ENCODE assay signal across 1 fruit fly cellular context in the genomic region with DNA sequence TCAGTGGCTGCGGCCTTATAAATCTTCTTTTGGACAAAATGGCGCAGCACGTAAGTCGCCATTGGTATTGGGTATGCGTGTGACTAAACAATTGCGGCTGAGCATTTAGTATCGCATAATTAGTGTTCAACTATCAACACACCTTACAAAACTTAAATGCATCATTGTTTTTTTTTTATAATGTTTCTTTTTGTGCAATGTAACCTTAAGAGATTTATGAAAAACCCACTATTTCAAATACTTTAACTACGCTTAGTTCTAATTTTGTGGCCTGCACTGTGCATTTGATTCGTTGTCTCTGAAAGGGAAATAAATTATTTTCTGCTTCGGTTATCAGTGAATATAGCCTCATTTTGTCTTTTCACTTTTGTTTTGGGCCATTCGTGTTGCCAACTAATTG.
TF ChIP-seq lines count a peak whose summit lies in the region.

No protein-coding gene starts in this region.

TF ChIP-seq in whole organism, embryonic, 481 proteins besides CTCF, POLR2A, EP300 and RAD21 (continued from another document):
- peak; percentile 49 for TF ChIP-seq CG15696 (tag; optimal IDR thresholded peaks at IDR 0.05; lab: Kevin White, UChicago)
- TF ChIP-seq fd96Cb (tag; optimal IDR thresholded peaks at IDR 0.05; lab: Kevin White, UChicago), result peak; percentile 65
- TF ChIP-seq CG7556 (GFP tag; optimal IDR thresholded peaks at IDR 0.05; lab: Kevin White, UChicago), result peak; percentile 65
- no peak for TF ChIP-seq dan (GFP tag; IDR thresholded peaks at IDR 0.05; lab: Robert Waterston, UW)
- no peak for TF ChIP-seq zf30C (GFP tag; optimal IDR thresholded peaks at IDR 0.05; lab: Kevin White, UChicago)
- peak; percentile 52 for TF ChIP-seq HmgZ (tag; optimal IDR thresholded peaks at IDR 0.05; lab: Kevin White, UChicago)
- no peak for TF ChIP-seq maf-S (GFP tag; optimal IDR thresholded peaks at IDR 0.05; lab: Kevin White, UChicago)
- no peak for TF ChIP-seq Hr39 (optimal IDR thresholded peaks at IDR 0.05; lab: Kevin White, UChicago)
- peak; percentile 60; the same call in 1 of the 2 replicates for TF ChIP-seq CG14441 (GFP tag; IDR thresholded peaks at IDR 0.05; lab: Robert Waterston, UW)
- no peak for TF ChIP-seq CG10462 (GFP tag; optimal IDR thresholded peaks at IDR 0.05; lab: Kevin White, UChicago)
- TF ChIP-seq CG3407 (GFP tag; optimal IDR thresholded peaks at IDR 0.05; lab: Kevin White, UChicago), result peak; percentile 7
- no peak for TF ChIP-seq klu (GFP tag; IDR thresholded peaks at IDR 0.05; lab: Robert Waterston, UW)
- peak; percentile 66 for TF ChIP-seq Ptx1 (GFP tag; IDR thresholded peaks at IDR 0.05; lab: Robert Waterston, UW)
- no peak for TF ChIP-seq CG30020 (tag; optimal IDR thresholded peaks at IDR 0.05; lab: Kevin White, UChicago)
- TF ChIP-seq CG10979 (tag; optimal IDR thresholded peaks at IDR 0.05; lab: Kevin White, UChicago), result peak; percentile 68
- no peak for TF ChIP-seq zen2 (GFP tag; IDR thresholded peaks at IDR 0.05; lab: Robert Waterston, UW; ENCODE audit: partially characterized antibody)
- peak; percentile 68; the same call in 1 of the 2 replicates for TF ChIP-seq CG32532 (GFP tag; IDR thresholded peaks at IDR 0.05; lab: Robert Waterston, UW)
- peak; percentile 43 for TF ChIP-seq CG14710 (tag; optimal IDR thresholded peaks at IDR 0.05; lab: Kevin White, UChicago)
- peak; percentile 41 for TF ChIP-seq Ssrp (tag; optimal IDR thresholded peaks at IDR 0.05; lab: Kevin White, UChicago)
- 0 out of 2 replicates have a peak, but pooled peaks have one; percentile 29 for TF ChIP-seq CG43689 (GFP tag; IDR thresholded peaks at IDR 0.05; lab: Robert Waterston, UW)
- TF ChIP-seq Atf3 (GFP tag; optimal IDR thresholded peaks at IDR 0.05; lab: Kevin White, UChicago), result peak; percentile 19
- TF ChIP-seq cas (GFP tag; IDR thresholded peaks at IDR 0.05; lab: Robert Waterston, UW), result no peak
- peak; percentile 11 for TF ChIP-seq cato (GFP tag; optimal IDR thresholded peaks at IDR 0.05; lab: Kevin White, UChicago; ENCODE audit: borderline replicate concordance)
- peak; percentile 35 for TF ChIP-seq CG2875 (GFP tag; optimal IDR thresholded peaks at IDR 0.05; lab: Kevin White, UChicago)
- TF ChIP-seq pan (optimal IDR thresholded peaks at IDR 0.05; lab: Kevin White, UChicago), result no peak
- TF ChIP-seq pan (GFP tag; optimal IDR thresholded peaks at IDR 0.05 in 1 of 2, IDR thresholded peaks at IDR 0.05 in 1 of 2), result peak in 1 of 2 experiments; percentile 71
- TF ChIP-seq hbn (GFP tag; IDR thresholded peaks at IDR 0.05; lab: Robert Waterston, UW; ENCODE audit: partially characterized antibody), result no peak
